Fruit fly (Drosophila melanogaster) whole organism, embryonic: ENCODE results near the gene Eip75B.

ENCODE experiments used
- CG6854 ChIP-seq: fragments of 200-800 bp; sonication (Bioruptor generic); optimal IDR thresholded peaks from 3 replicates; lab custom pipeline; 2017; ENCODE audit warnings: missing biosample characterization, mild to moderate bottlenecking, missing genetic modification characterization
- br ChIP-seq: fragments of >200 bp; optimal IDR thresholded peaks from 2 replicates; lab custom pipeline; 2017
- dati ChIP-seq: fragments of 200-800 bp; sonication (Bioruptor generic); IDR thresholded peaks from 2 replicates; pipeline ENCODE4 v1.3.6; 2022; ENCODE audit warnings: missing biosample characterization, missing genetic modification characterization
- fd3F ChIP-seq: fragments of 200-800 bp; sonication (Bioruptor generic); optimal IDR thresholded peaks from 2 replicates; lab custom pipeline; 2018; ENCODE audit warnings: missing biosample characterization, mild to moderate bottlenecking, missing genetic modification characterization, moderate library complexity

- TF ChIP-seq CG6854 (GFP tag; lab: Kevin White, UChicago) = no peak
- no peak for TF ChIP-seq fd3F
- TF ChIP-seq dati (GFP tag; lab: Robert Waterston, UW) = no peak
- TF ChIP-seq br (lab: Kevin White, UChicago) = no peak
Measured at dm6 chr3L:17922182-17923102, 142.1 kb downstream of the Eip75B start.
